Fruit fly (Drosophila melanogaster) whole organism, embryonic: ENCODE results near the gene Zpr1.

Experiments used
- ATbp ChIP-seq: fragments of 200-800 bp; sonication (Bioruptor generic); optimal IDR thresholded peaks from 2 replicates; lab custom pipeline; 2017; ENCODE audit warnings: missing biosample characterization, mild to moderate bottlenecking, missing genetic modification characterization, missing genetic modification reagents
- Bdp1 ChIP-seq: fragments of 200-800 bp; sonication (Bioruptor generic); optimal IDR thresholded peaks from 3 replicates; lab custom pipeline; 2016; ENCODE audit warnings: missing biosample characterization, missing genetic modification characterization
- CG10366 ChIP-seq: fragments of 200-800 bp; sonication (Bioruptor generic); IDR thresholded peaks from 2 replicates; pipeline ENCODE4 v1.3.6; 2022; ENCODE audit warnings: missing biosample characterization, missing genetic modification characterization
- CG11085 ChIP-seq: fragments of 200-800 bp; sonication (Bioruptor generic); IDR thresholded peaks from 2 replicates; pipeline ENCODE4 v1.3.6; 2022; ENCODE audit warnings: missing biosample characterization, missing genetic modification characterization
- CG11247 ChIP-seq: fragments of 200-800 bp; sonication (Bioruptor generic); IDR thresholded peaks from 2 replicates; pipeline ENCODE4 v1.3.6; 2022; ENCODE audit warnings: missing biosample characterization, missing genetic modification characterization
- CG11695 ChIP-seq: fragments of 200-800 bp; sonication (Bioruptor generic); IDR thresholded peaks from 3 replicates; pipeline ENCODE4 v1.3.6; 2022; ENCODE audit warnings: missing biosample characterization, missing genetic modification characterization
- CG14050 ChIP-seq: fragments of 200-800 bp; sonication (Bioruptor generic); IDR thresholded peaks from 3 replicates; pipeline ENCODE4 v1.3.6; 2022; ENCODE audit warnings: missing biosample characterization, missing genetic modification characterization
- CG15269 ChIP-seq: fragments of 200-800 bp; sonication (Bioruptor generic); optimal IDR thresholded peaks from 2 replicates; lab custom pipeline; 2018; ENCODE audit warnings: missing biosample characterization, mild to moderate bottlenecking, missing genetic modification characterization, moderate library complexity
- CG17361 ChIP-seq: fragments of 200-800 bp; sonication (Bioruptor generic); IDR thresholded peaks from 3 replicates; pipeline ENCODE4 v1.3.6; 2022; ENCODE audit warnings: missing biosample characterization, missing genetic modification characterization
- CG3065 ChIP-seq: fragments of 200-800 bp; sonication (Bioruptor generic); optimal IDR thresholded peaks from 2 replicates; lab custom pipeline; 2016; ENCODE audit warnings: missing biosample characterization, missing genetic modification characterization
- CG3281 ChIP-seq: fragments of 200-800 bp; sonication (Bioruptor generic); optimal IDR thresholded peaks from 3 replicates; lab custom pipeline; 2017; ENCODE audit warnings: missing biosample characterization, mild to moderate bottlenecking, missing genetic modification characterization
- CG7928 ChIP-seq: fragments of 200-800 bp; sonication (Bioruptor generic); optimal IDR thresholded peaks from 2 replicates; lab custom pipeline; 2017; ENCODE audit warnings: missing biosample characterization, mild to moderate bottlenecking, missing genetic modification characterization
- CG8388 ChIP-seq: fragments of 200-800 bp; sonication (Bioruptor generic); optimal IDR thresholded peaks from 2 replicates; lab custom pipeline; 2019; ENCODE audit warnings: missing biosample characterization, mild to moderate bottlenecking, missing genetic modification characterization, moderate library complexity
- CHES-1-like ChIP-seq: fragments of 200-800 bp; sonication (Bioruptor generic); optimal IDR thresholded peaks from 2 replicates; lab custom pipeline; 2016; ENCODE audit warnings: missing biosample characterization, missing genetic modification characterization
- D19B ChIP-seq: fragments of 200-800 bp; sonication (Bioruptor generic); optimal IDR thresholded peaks from 2 replicates; lab custom pipeline; 2017; ENCODE audit warnings: missing biosample characterization, mild to moderate bottlenecking, missing genetic modification characterization
- E2f1 ChIP-seq: fragments of 200-800 bp; sonication (Bioruptor generic); IDR thresholded peaks from 2 replicates; pipeline ENCODE4 v1.3.6; 2022; ENCODE audit warnings: missing biosample characterization, missing genetic modification characterization
- GATAe ChIP-seq: fragments of 200-800 bp; sonication (Bioruptor generic); conservative IDR thresholded peaks from 2 replicates; pipeline ENCODE4 v1.3.6; 2022; ENCODE audit warnings: missing biosample characterization, missing genetic modification characterization
- HLH4C ChIP-seq: fragments of 200-800 bp; sonication (Bioruptor generic); IDR thresholded peaks from 3 replicates; pipeline ENCODE4 v1.3.6; 2022; ENCODE audit warnings: missing biosample characterization, missing genetic modification characterization; ENCODE audit not compliant: partially characterized antibody
- Hey ChIP-seq: fragments of 200-800 bp; sonication (Bioruptor generic); optimal IDR thresholded peaks from 3 replicates; lab custom pipeline; 2018; ENCODE audit warnings: missing biosample characterization, mild to moderate bottlenecking, missing genetic modification characterization
- MESR4 ChIP-seq: fragments of 200-800 bp; sonication (Bioruptor generic); optimal IDR thresholded peaks from 2 replicates; lab custom pipeline; 2018; ENCODE audit warnings: missing biosample characterization, mild to moderate bottlenecking, missing genetic modification characterization, moderate library complexity
- Mad ChIP-seq: fragments of 200-800 bp; sonication (Bioruptor generic); optimal IDR thresholded peaks from 2 replicates; lab custom pipeline; 2016; ENCODE audit warnings: missing biosample characterization, missing genetic modification characterization
- Mes4 ChIP-seq: fragments of 200-800 bp; sonication (Bioruptor generic); optimal IDR thresholded peaks from 2 replicates; lab custom pipeline; 2016; ENCODE audit warnings: missing biosample characterization, missing genetic modification characterization
- Nf-YB ChIP-seq: fragments of 200-800 bp; sonication (Bioruptor generic); optimal IDR thresholded peaks from 3 replicates; lab custom pipeline; 2019; ENCODE audit warnings: missing biosample characterization, mild to moderate bottlenecking, missing genetic modification characterization, moderate library complexity
- Oli ChIP-seq: fragments of 200-800 bp; sonication (Bioruptor generic); optimal IDR thresholded peaks from 2 replicates; lab custom pipeline; 2018; ENCODE audit warnings: missing biosample characterization, mild to moderate bottlenecking, missing genetic modification characterization, moderate library complexity
- PHDP ChIP-seq: fragments of 200-800 bp; sonication (Bioruptor generic); optimal IDR thresholded peaks from 3 replicates; lab custom pipeline; 2018; ENCODE audit warnings: missing biosample characterization, mild to moderate bottlenecking, missing genetic modification characterization, moderate library complexity
- Rx ChIP-seq: fragments of 200-800 bp; sonication (Bioruptor generic); IDR thresholded peaks from 2 replicates; pipeline ENCODE4 v1.3.6; 2022; ENCODE audit warnings: missing biosample characterization, missing genetic modification characterization
- Six4 ChIP-seq: fragments of 200-800 bp; sonication (Bioruptor generic); optimal IDR thresholded peaks from 2 replicates; lab custom pipeline; 2016; ENCODE audit warnings: missing biosample characterization, missing genetic modification characterization
- Sox100B ChIP-seq: fragments of 200-800 bp; sonication (Bioruptor generic); optimal IDR thresholded peaks from 3 replicates; lab custom pipeline; 2018; ENCODE audit warnings: missing biosample characterization, mild to moderate bottlenecking, missing genetic modification characterization
- Stat92E ChIP-seq, 3 experiments: fragments of >200 bp in 2 of 3; fragments of 200-800 bp in 1 of 3; sonication (Bioruptor generic) in 1 of 3; optimal IDR thresholded peaks; 2 replicates each; lab custom pipeline; 2017 to 2019; ENCODE audit warnings: missing biosample characterization in 3 of 3, missing genetic modification characterization in 3 of 3, mild to moderate bottlenecking in 1 of 3, moderate library complexity in 1 of 3
- Usf ChIP-seq: fragments of 200-800 bp; sonication (Bioruptor generic); optimal IDR thresholded peaks from 2 replicates; lab custom pipeline; 2017; ENCODE audit warnings: missing genotype, missing biosample characterization, missing genetic modification characterization
- abd-A ChIP-seq: fragments of 200-800 bp; sonication (Bioruptor generic); optimal IDR thresholded peaks from 3 replicates; lab custom pipeline; 2019; ENCODE audit warnings: missing biosample characterization, mild to moderate bottlenecking, missing genetic modification characterization, moderate library complexity
- aop ChIP-seq: fragments of 200-800 bp; sonication (Bioruptor generic); IDR thresholded peaks from 2 replicates; pipeline ENCODE4 v1.3.6; 2022; ENCODE audit warnings: missing biosample characterization, missing genetic modification characterization
- ara ChIP-seq: fragments of 200-800 bp; sonication (Bioruptor generic); IDR thresholded peaks from 2 replicates; pipeline ENCODE4 v1.3.6; 2022; ENCODE audit warnings: missing biosample characterization, missing genetic modification characterization
- bcd ChIP-seq: fragments of 200-800 bp; sonication (Bioruptor generic); optimal IDR thresholded peaks from 2 replicates; lab custom pipeline; 2017; ENCODE audit warnings: missing biosample characterization, mild to moderate bottlenecking, missing genetic modification characterization
- cad ChIP-seq: fragments of >200 bp; optimal IDR thresholded peaks from 2 replicates; lab custom pipeline; 2017; ENCODE audit warnings: missing biosample characterization, missing genetic modification characterization
- caup ChIP-seq: fragments of 200-800 bp; sonication (Bioruptor generic); optimal IDR thresholded peaks from 3 replicates; lab custom pipeline; 2017; ENCODE audit warnings: missing biosample characterization, mild to moderate bottlenecking, missing genetic modification characterization, moderate library complexity; ENCODE audit not compliant: severe bottlenecking
- chif ChIP-seq, 2 experiments: fragments of 200-800 bp; sonication (Bioruptor generic); optimal IDR thresholded peaks; 3 replicates each; lab custom pipeline; 2016; ENCODE audit warnings: missing biosample characterization in 2 of 2, missing genetic modification characterization in 2 of 2
- chinmo ChIP-seq: fragments of 200-800 bp; sonication (Bioruptor generic); IDR thresholded peaks from 4 replicates; pipeline ENCODE4 v1.3.6; 2022; ENCODE audit warnings: missing biosample characterization, missing genetic modification characterization; ENCODE audit not compliant: partially characterized antibody
- jumu ChIP-seq: fragments of 200-800 bp; sonication (Bioruptor generic); optimal IDR thresholded peaks from 3 replicates; lab custom pipeline; 2016; ENCODE audit warnings: missing biosample characterization, missing genetic modification characterization
- kah ChIP-seq: fragments of 200-800 bp; sonication (Bioruptor generic); optimal IDR thresholded peaks from 2 replicates; lab custom pipeline; 2018; ENCODE audit warnings: missing biosample characterization, mild to moderate bottlenecking, missing genetic modification characterization
- nau ChIP-seq: fragments of 200-800 bp; sonication (Bioruptor generic); optimal IDR thresholded peaks from 3 replicates; lab custom pipeline; 2017; ENCODE audit warnings: missing biosample characterization, mild to moderate bottlenecking, missing genetic modification characterization, missing genetic modification reagents
- oc ChIP-seq: fragments of 200-800 bp; sonication (Bioruptor generic); optimal IDR thresholded peaks from 2 replicates; lab custom pipeline; 2018; ENCODE audit warnings: missing biosample characterization, mild to moderate bottlenecking, missing genetic modification characterization, moderate library complexity
- pita ChIP-seq: fragments of 200-800 bp; sonication (Bioruptor generic); optimal IDR thresholded peaks from 2 replicates; lab custom pipeline; 2017; ENCODE audit warnings: missing biosample characterization, mild to moderate bottlenecking, missing genetic modification characterization
- pum ChIP-seq: fragments of 200-800 bp; sonication (Bioruptor generic); optimal IDR thresholded peaks from 2 replicates; lab custom pipeline; 2016; ENCODE audit warnings: missing biosample characterization, missing genetic modification characterization
- repo ChIP-seq: fragments of 200-800 bp; sonication (Bioruptor generic); optimal IDR thresholded peaks from 2 replicates; lab custom pipeline; 2016; ENCODE audit warnings: missing biosample characterization, missing genetic modification characterization
- seq ChIP-seq: fragments of 200-800 bp; sonication (Bioruptor generic); IDR thresholded peaks from 2 replicates; pipeline ENCODE4 v1.3.6; 2022; ENCODE audit warnings: missing biosample characterization, missing genetic modification characterization
- shn ChIP-seq: fragments of 200-800 bp; sonication (Bioruptor generic); optimal IDR thresholded peaks from 3 replicates; lab custom pipeline; 2016; ENCODE audit warnings: missing biosample characterization, missing genetic modification characterization
- tap ChIP-seq: fragments of 200-800 bp; optimal IDR thresholded peaks from 3 replicates; lab custom pipeline; 2019; ENCODE audit warnings: missing biosample characterization, mild to moderate bottlenecking, missing genetic modification characterization, moderate library complexity
- z ChIP-seq: fragments of 200-800 bp; sonication (Bioruptor generic); IDR thresholded peaks from 3 replicates; pipeline ENCODE4 v1.3.6; 2022; ENCODE audit warnings: missing biosample characterization, missing genetic modification characterization
- zf30C ChIP-seq: fragments of 200-800 bp; sonication (Bioruptor generic); optimal IDR thresholded peaks from 3 replicates; lab custom pipeline; 2018; ENCODE audit warnings: missing biosample characterization, mild to moderate bottlenecking, missing genetic modification characterization
- zfh1 ChIP-seq: fragments of 200-800 bp; sonication (Bioruptor generic); IDR thresholded peaks from 3 replicates; pipeline ENCODE4 v1.3.6; 2022; ENCODE audit warnings: missing biosample characterization, missing genetic modification characterization

Zpr1 gene

DNA sequence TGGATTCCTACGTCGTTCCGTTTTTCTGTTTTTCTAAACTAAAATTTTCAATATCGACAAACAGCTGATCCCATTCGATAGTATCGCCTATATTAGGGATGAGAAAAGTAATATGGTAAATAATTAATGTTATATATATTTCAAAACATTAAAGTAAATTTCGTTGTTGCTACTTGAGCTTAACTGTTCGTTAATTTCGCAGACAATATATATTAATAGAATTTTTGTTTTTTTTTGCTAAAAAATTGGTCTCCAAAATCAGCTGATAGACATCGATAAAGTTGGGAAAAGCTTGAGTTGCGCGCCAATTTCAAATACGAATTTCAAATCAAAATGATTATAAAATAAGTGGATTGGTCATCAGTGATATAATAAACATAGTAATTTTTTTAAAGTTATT lies 34.5 kb upstream of the Zpr1 start, which contains the start of gene CG12118 (continued):
- TF ChIP-seq seq (GFP tag; lab: Robert Waterston, UW) (peak; percentile 73), z (no peak), ara (peak; percentile 73), Hey (tag; lab: Kevin White, UChicago) (no peak), HLH4C (GFP tag; lab: Robert Waterston, UW) (peak; percentile 90), Stat92E (GFP tag; optimal IDR thresholded peaks at IDR 0.05; lab: Kevin White, UChicago) (no peak), MESR4 (GFP tag; lab: Kevin White, UChicago) (no peak), zfh1 (peak; percentile 89), CG15269 (tag; lab: Kevin White, UChicago) (peak; percentile 75), bcd (GFP tag; lab: Kevin White, UChicago) (peak; percentile 58), CG11085 (GFP tag; lab: Robert Waterston, UW) (0 out of 2 replicates have a peak, but pooled peaks have one; percentile 42), Sox100B (GFP tag; lab: Kevin White, UChicago) (peak; percentile 67), Rx (peak; percentile 45; the same call in 1 of the 2 replicates), zf30C (GFP tag; lab: Kevin White, UChicago) (no peak), CG14050 (GFP tag; lab: Robert Waterston, UW) (peak; percentile 65), CG10366 (GFP tag; lab: Robert Waterston, UW) (peak; percentile 88), CG17361 (GFP tag; lab: Robert Waterston, UW) (peak; percentile 80), pum (no peak), kah (GFP tag; lab: Kevin White, UChicago) (no peak), Oli (tag; lab: Kevin White, UChicago) (peak; percentile 59), aop (GFP tag; lab: Robert Waterston, UW) (no peak), CG3065 (peak; percentile 59), caup (peak; percentile 62), CHES-1-like (GFP tag; lab: Kevin White, UChicago) (peak; percentile 15), Usf (GFP tag; lab: Kevin White, UChicago) (no peak), chinmo (GFP tag; lab: Robert Waterston, UW) (peak; percentile 72; the same call in 1 of the 4 replicates), Mad (peak; percentile 74), tap (tag; lab: Kevin White, UChicago) (peak; percentile 38), repo (no peak), Nf-YB (GFP tag; lab: Kevin White, UChicago) (peak; percentile 53), jumu (GFP tag; lab: Kevin White, UChicago) (no peak), Mes4 (no peak), E2f1 (peak; percentile 80), D19B (GFP tag; lab: Kevin White, UChicago) (no peak), GATAe (no peak; the same call in 1 of the 2 replicates), chif (GFP tag; optimal IDR thresholded peaks at IDR 0.05; lab: Kevin White, UChicago) (peak; percentile 0 to 52), Six4 (GFP tag; lab: Kevin White, UChicago) (peak; percentile 72), CG11247 (GFP tag; lab: Robert Waterston, UW) (peak; percentile 83), Bdp1 (GFP tag; lab: Kevin White, UChicago) (peak; percentile 43), abd-A (tag; lab: Kevin White, UChicago) (no peak), CG3281 (GFP tag; lab: Kevin White, UChicago) (peak; percentile 47), nau (GFP tag; lab: Kevin White, UChicago) (no peak), shn (no peak), PHDP (peak; percentile 77), CG8388 (GFP tag; lab: Kevin White, UChicago) (peak; percentile 78), CG7928 (GFP tag; lab: Kevin White, UChicago) (peak; percentile 22), cad (no peak), CG11695 (GFP tag; lab: Robert Waterston, UW) (peak; percentile 67; the same call in 2 of the 3 replicates), oc (tag; lab: Kevin White, UChicago) (peak; percentile 54), ATbp (GFP tag; lab: Kevin White, UChicago) (peak; percentile 30), pita (no peak)
